Worm (Caenorhabditis elegans): ENCODE data around the gene mmab-1.

Gene mmab-1

ce11 chrIII:4906896-4907295 lies 15.0 kb downstream of the mmab-1 start, which contains the start of gene rom-1:
TSS of gene rom-1 (plus strand) at chrIII:4907196.
- TF ChIP-seq K12H6.12 (tag; optimal IDR thresholded peaks at IDR 0.05) (no peak), ekl-4 (GFP tag; IDR thresholded peaks at IDR 0.05) (no peak), mcd-1 (GFP tag; IDR thresholded peaks at IDR 0.05) (no peak), ceh-91 (GFP tag; IDR thresholded peaks at IDR 0.05) (no peak), egl-18 (GFP tag; IDR thresholded peaks at IDR 0.05) (no peak), K11D2.4 (GFP tag; IDR thresholded peaks at IDR 0.05) (no peak), F55B11.4 (tag; optimal IDR thresholded peaks at IDR 0.05; ENCODE audit: borderline replicate concordance, insufficient read depth) (no peak), lag-1 (GFP tag; IDR thresholded peaks at IDR 0.05) (no peak), ceh-100 (GFP tag; IDR thresholded peaks at IDR 0.05) (no peak), ceh-40 (GFP tag; IDR thresholded peaks at IDR 0.05) (no peak), ZK185.1 (tag; optimal IDR thresholded peaks at IDR 0.05; ENCODE audit: poor library complexity, severe bottlenecking) (no peak), zfh-2 (GFP tag; conservative IDR thresholded peaks at IDR 0.05) (no peak), Y53F4B.3 (GFP tag; IDR thresholded peaks at IDR 0.05) (no peak), B0035.1 (tag; optimal IDR thresholded peaks at IDR 0.05) (no peak)

DNA sequence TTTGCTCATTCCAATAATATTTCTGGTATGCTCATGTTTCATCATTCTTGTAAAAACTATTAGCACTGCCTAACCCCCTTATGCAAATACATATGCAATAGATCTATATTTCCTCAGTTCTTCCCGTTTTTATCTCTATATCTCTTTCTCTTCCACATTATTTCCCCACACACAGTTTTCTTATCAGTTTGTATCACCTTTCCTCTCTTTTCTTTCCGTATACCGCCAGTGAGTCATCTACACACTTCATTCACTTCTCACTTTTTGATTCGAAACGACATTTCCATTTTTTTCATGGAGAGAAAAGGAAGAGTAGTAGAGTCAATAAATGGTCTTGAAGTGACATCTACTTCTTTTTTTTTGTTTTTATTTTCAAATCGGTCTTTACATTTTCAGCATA lies 15.5 kb downstream of the mmab-1 start:
- TF ChIP-seq lin-26 (GFP tag; IDR thresholded peaks at IDR 0.05) (no peak), cebp-1 (GFP tag; IDR thresholded peaks at IDR 0.05) (no peak), cebp-1 (tag; optimal IDR thresholded peaks at IDR 0.05) (peak; percentile 6), nhr-80 (tag; optimal IDR thresholded peaks at IDR 0.05) (peak; percentile 77), pbrm-1 (GFP tag; IDR thresholded peaks at IDR 0.05) (no peak)

DNA sequence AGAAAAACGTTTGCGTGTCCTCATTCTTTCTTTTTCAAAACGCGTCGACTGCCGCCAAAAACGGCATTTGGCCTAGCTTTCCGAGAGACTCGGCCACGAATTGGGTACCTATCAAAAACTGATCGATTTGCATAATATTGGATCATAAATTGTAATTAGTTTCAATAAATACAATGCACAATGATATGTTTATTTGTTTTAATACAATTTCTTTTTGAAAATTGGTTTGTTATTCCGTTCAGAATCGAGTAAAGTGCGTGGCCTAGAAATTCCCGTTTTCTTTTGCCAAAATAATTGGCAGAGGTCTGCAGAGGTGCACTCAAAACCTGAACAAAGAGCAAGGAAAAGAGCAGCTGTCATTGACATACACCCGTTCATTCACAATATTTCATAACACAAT lies 16.5 kb downstream of the mmab-1 start, which contains the start of gene F26F4.8:
TSS of gene F26F4.8 (minus strand) at position 69 of the 400 bp plus-strand sequence.
- TF ChIP-seq him-1 (tag; optimal IDR thresholded peaks at IDR 0.05) (peak; percentile 7), Y56A3A.18 (GFP tag; IDR thresholded peaks at IDR 0.05) (no peak), efl-1 (GFP tag; optimal IDR thresholded peaks at IDR 0.05) (peak; percentile 20), attf-3 (GFP tag; conservative IDR thresholded peaks at IDR 0.05) (no peak), dox-1 (GFP tag; IDR thresholded peaks at IDR 0.05) (peak; percentile 43; the same call in 1 of the 2 replicates), cebp-1 (GFP tag; IDR thresholded peaks at IDR 0.05) (no peak), cebp-1 (tag; optimal IDR thresholded peaks at IDR 0.05) (peak; percentile 67), nhr-80 (tag; optimal IDR thresholded peaks at IDR 0.05) (peak; percentile 51), zim-3 (tag; optimal IDR thresholded peaks at IDR 0.05) (no peak), ZK185.1 (tag; optimal IDR thresholded peaks at IDR 0.05; ENCODE audit: poor library complexity, severe bottlenecking) (peak; percentile 5)

DNA sequence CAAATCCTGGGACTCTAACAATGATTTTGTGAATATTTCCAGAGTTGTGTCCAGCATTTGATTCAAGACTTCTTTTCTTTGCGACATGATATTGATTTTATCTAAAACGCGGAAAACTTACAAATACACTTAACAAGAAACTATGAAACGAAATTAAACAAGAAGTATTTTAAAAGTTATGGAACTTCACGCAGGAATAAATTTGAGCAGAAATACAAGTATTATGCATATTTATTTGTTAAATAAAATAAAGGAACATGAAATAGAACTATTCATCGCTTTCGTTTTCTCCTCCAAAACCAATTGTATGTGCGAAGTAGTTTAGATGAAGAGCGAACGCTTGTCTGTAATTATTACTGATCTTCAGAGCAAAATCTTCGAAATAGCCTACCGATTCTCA lies 18.1 kb downstream of the mmab-1 start, which contains the start of gene kbp-2:
TSS of gene kbp-2 (minus strand) at position 101 of the 400 bp plus-strand sequence.
- TF ChIP-seq cebp-2 (GFP tag; IDR thresholded peaks at IDR 0.05) (no peak), nhr-90 (tag; optimal IDR thresholded peaks at IDR 0.05) (no peak), pbrm-1 (GFP tag; IDR thresholded peaks at IDR 0.05) (no peak), Y56A3A.18 (GFP tag; IDR thresholded peaks at IDR 0.05) (no peak), sdz-38 (tag; optimal IDR thresholded peaks at IDR 0.05) (no peak), somi-1 (GFP tag; optimal IDR thresholded peaks at IDR 0.05) (no peak), snpc-1.3 (tag; optimal IDR thresholded peaks at IDR 0.05; ENCODE audit: insufficient read depth) (no peak), lag-1 (GFP tag; IDR thresholded peaks at IDR 0.05) (no peak), tbx-9 (tag; optimal IDR thresholded peaks at IDR 0.05; ENCODE audit: borderline replicate concordance) (no peak), ztf-25 (GFP tag; IDR thresholded peaks at IDR 0.05) (no peak), athp-1 (tag; optimal IDR thresholded peaks at IDR 0.05) (no peak), F37B4.10 (GFP tag; IDR thresholded peaks at IDR 0.05) (no peak), ztf-3 (GFP tag; optimal IDR thresholded peaks at IDR 0.05) (no peak)

All from whole organism, young adult.